Fruit fly (Drosophila melanogaster) whole organism, embryonic: Measurements from ENCODE around the gene CG43060.

Experiments used
- Aef1 ChIP-seq: fragments of 200-800 bp; sonication (Bioruptor generic); IDR thresholded peaks from 3 replicates; pipeline ENCODE4 v1.3.6; 2022; ENCODE audit warnings: missing biosample characterization, missing genetic modification characterization
- Atf3 ChIP-seq: fragments of 200-800 bp; sonication (Bioruptor generic); optimal IDR thresholded peaks from 3 replicates; lab custom pipeline; 2016; ENCODE audit warnings: missing biosample characterization, missing genetic modification characterization
- Awh ChIP-seq: fragments of 200-800 bp; sonication (Bioruptor generic); IDR thresholded peaks from 2 replicates; pipeline ENCODE4, ENCODE4 v1.3.6; 2022; ENCODE audit warnings: missing biosample characterization, missing genetic modification characterization
- CG10147 ChIP-seq: fragments of 200-800 bp; sonication (Bioruptor generic); optimal IDR thresholded peaks from 2 replicates; lab custom pipeline; 2019; ENCODE audit warnings: missing biosample characterization, mild to moderate bottlenecking, missing genetic modification characterization, moderate library complexity
- CG11085 ChIP-seq: fragments of 200-800 bp; sonication (Bioruptor generic); IDR thresholded peaks from 2 replicates; pipeline ENCODE4 v1.3.6; 2022; ENCODE audit warnings: missing biosample characterization, missing genetic modification characterization
- CG12104 ChIP-seq: fragments of 200-800 bp; sonication (Bioruptor generic); optimal IDR thresholded peaks from 3 replicates; lab custom pipeline; 2016; ENCODE audit warnings: missing biosample characterization, missing genetic modification characterization
- CG12299 ChIP-seq: fragments of 200-800 bp; sonication (Bioruptor generic); optimal IDR thresholded peaks from 2 replicates; lab custom pipeline; 2018; ENCODE audit warnings: missing biosample characterization, mild to moderate bottlenecking, missing genetic modification characterization
- CG13775 ChIP-seq: fragments of 200-800 bp; sonication (Bioruptor generic); optimal IDR thresholded peaks from 3 replicates; lab custom pipeline; 2017; ENCODE audit warnings: missing biosample characterization, mild to moderate bottlenecking, missing genetic modification characterization
- CG14667 ChIP-seq: fragments of 200-800 bp; sonication (Bioruptor generic); IDR thresholded peaks from 2 replicates; pipeline ENCODE4 v1.3.6; 2022; ENCODE audit warnings: missing biosample characterization, missing genetic modification characterization
- CG15514 ChIP-seq: fragments of 200-800 bp; sonication (Bioruptor generic); optimal IDR thresholded peaks from 3 replicates; lab custom pipeline; 2017; ENCODE audit warnings: missing biosample characterization, missing genetic modification characterization, mild to moderate bottlenecking, moderate library complexity, missing genetic modification reagents
- CG15601 ChIP-seq: fragments of 200-800 bp; sonication (Bioruptor generic); optimal IDR thresholded peaks from 3 replicates; lab custom pipeline; 2019; ENCODE audit warnings: missing biosample characterization, mild to moderate bottlenecking, missing genetic modification characterization, moderate library complexity
- CG2678 ChIP-seq: fragments of 200-800 bp; sonication (Bioruptor generic); optimal IDR thresholded peaks from 3 replicates; lab custom pipeline; 2019; ENCODE audit warnings: missing biosample characterization, mild to moderate bottlenecking, missing genetic modification characterization, moderate library complexity
- CG32772 ChIP-seq: fragments of 200-800 bp; sonication (Bioruptor generic); IDR thresholded peaks from 2 replicates; pipeline ENCODE4 v1.3.6; 2022; ENCODE audit warnings: missing biosample characterization, missing genetic modification characterization
- CG4617 ChIP-seq: fragments of 200-800 bp; sonication (Bioruptor generic); optimal IDR thresholded peaks from 3 replicates; lab custom pipeline; 2016; ENCODE audit warnings: missing biosample characterization, missing genetic modification characterization, borderline replicate concordance
- CG4820 ChIP-seq: fragments of 200-800 bp; sonication (Bioruptor generic); optimal IDR thresholded peaks from 3 replicates; lab custom pipeline; 2016; ENCODE audit warnings: missing biosample characterization, missing genetic modification characterization
- CG5180 ChIP-seq: fragments of 200-800 bp; sonication (Bioruptor generic); optimal IDR thresholded peaks from 3 replicates; lab custom pipeline; 2017; ENCODE audit warnings: missing biosample characterization, missing genetic modification characterization, mild to moderate bottlenecking, moderate library complexity, missing genetic modification reagents
- CG6254 ChIP-seq: fragments of 200-800 bp; sonication (Bioruptor generic); optimal IDR thresholded peaks from 3 replicates; lab custom pipeline; 2017; ENCODE audit warnings: mild to moderate bottlenecking, missing biosample characterization, missing genetic modification reagents, missing genetic modification characterization
- CG6654 ChIP-seq: fragments of 200-800 bp; sonication (Bioruptor generic); optimal IDR thresholded peaks from 2 replicates; lab custom pipeline; 2017; ENCODE audit warnings: missing biosample characterization, mild to moderate bottlenecking, missing genetic modification characterization
- CG6689 ChIP-seq: fragments of 200-800 bp; sonication (Bioruptor generic); IDR thresholded peaks from 2 replicates; pipeline ENCODE4 v1.3.6; 2022; ENCODE audit warnings: missing biosample characterization, missing genetic modification characterization
- CG7372 ChIP-seq: fragments of 200-800 bp; sonication (Bioruptor generic); IDR thresholded peaks from 2 replicates; pipeline ENCODE4 v1.3.6; 2022; ENCODE audit warnings: missing biosample characterization, missing genetic modification characterization
- CG7987 ChIP-seq: fragments of 200-800 bp; sonication (Bioruptor generic); optimal IDR thresholded peaks from 2 replicates; lab custom pipeline; 2018; ENCODE audit warnings: missing biosample characterization, mild to moderate bottlenecking, missing genetic modification characterization, moderate library complexity
- CG8281 ChIP-seq: fragments of 200-800 bp; sonication (Bioruptor generic); optimal IDR thresholded peaks from 2 replicates; lab custom pipeline; 2018; ENCODE audit warnings: missing biosample characterization, mild to moderate bottlenecking, missing genetic modification characterization, moderate library complexity
- CG9727 ChIP-seq: fragments of 200-800 bp; sonication (Bioruptor generic); optimal IDR thresholded peaks from 3 replicates; lab custom pipeline; 2017; ENCODE audit warnings: missing biosample characterization, mild to moderate bottlenecking, missing genetic modification characterization
- D ChIP-seq, 2 experiments: fragments of 200-800 bp in 1 of 2; fragments of >200 bp in 1 of 2; sonication (Bioruptor generic) in 1 of 2; optimal IDR thresholded peaks; 2 replicates in 1 of 2; 3 replicates in 1 of 2; lab custom pipeline; 2017; ENCODE audit warnings: mild to moderate bottlenecking in 1 of 2, missing biosample characterization in 1 of 2, missing genetic modification characterization in 1 of 2, missing genetic modification reagents in 1 of 2
- Doc3 ChIP-seq: fragments of 200-800 bp; sonication (Bioruptor generic); IDR thresholded peaks from 3 replicates; pipeline ENCODE4 v1.3.6; 2022; ENCODE audit warnings: missing biosample characterization, missing genetic modification characterization; ENCODE audit not compliant: partially characterized antibody
- Elba2 ChIP-seq: fragments of 200-800 bp; sonication (Bioruptor generic); optimal IDR thresholded peaks from 3 replicates; lab custom pipeline; 2016; ENCODE audit warnings: missing biosample characterization, missing genetic modification characterization
- HLHmδ ChIP-seq: fragments of 200-800 bp; sonication (Bioruptor generic); optimal IDR thresholded peaks from 2 replicates; lab custom pipeline; 2018; ENCODE audit warnings: missing biosample characterization, mild to moderate bottlenecking, missing genetic modification characterization, moderate library complexity
- Mad ChIP-seq: fragments of 200-800 bp; sonication (Bioruptor generic); optimal IDR thresholded peaks from 2 replicates; lab custom pipeline; 2016; ENCODE audit warnings: missing biosample characterization, missing genetic modification characterization
- Meics ChIP-seq: fragments of 200-800 bp; sonication (Bioruptor generic); optimal IDR thresholded peaks from 2 replicates; lab custom pipeline; 2017; ENCODE audit warnings: missing biosample characterization, mild to moderate bottlenecking, missing genetic modification characterization
- Nf-YC ChIP-seq: fragments of 200-800 bp; optimal IDR thresholded peaks from 3 replicates; lab custom pipeline; 2019; ENCODE audit warnings: missing biosample characterization, mild to moderate bottlenecking, missing genetic modification characterization, moderate library complexity
- NfI ChIP-seq: fragments of 200-800 bp; sonication (Bioruptor generic); optimal IDR thresholded peaks from 3 replicates; lab custom pipeline; 2018; ENCODE audit warnings: missing biosample characterization, mild to moderate bottlenecking, missing genetic modification characterization, moderate library complexity
- Opbp ChIP-seq: fragments of 200-800 bp; sonication (Bioruptor generic); IDR thresholded peaks from 3 replicates; pipeline ENCODE4 v1.3.6; 2022; ENCODE audit warnings: missing biosample characterization, missing genetic modification characterization; ENCODE audit not compliant: partially characterized antibody
- PHDP ChIP-seq: fragments of 200-800 bp; sonication (Bioruptor generic); optimal IDR thresholded peaks from 3 replicates; lab custom pipeline; 2018; ENCODE audit warnings: missing biosample characterization, mild to moderate bottlenecking, missing genetic modification characterization, moderate library complexity
- Sin3A ChIP-seq: fragments of >200 bp; optimal IDR thresholded peaks from 2 replicates; lab custom pipeline; 2018
- Sox102F ChIP-seq: fragments of 200-800 bp; sonication (Bioruptor generic); optimal IDR thresholded peaks from 2 replicates; lab custom pipeline; 2018; ENCODE audit warnings: missing biosample characterization, mild to moderate bottlenecking, missing genetic modification characterization, moderate library complexity
- Tbp ChIP-seq: fragments of >200 bp; optimal IDR thresholded peaks from 2 replicates; lab custom pipeline; 2018; ENCODE audit warnings: missing biosample characterization, missing genetic modification characterization
- al ChIP-seq: fragments of 200-800 bp; sonication (Bioruptor generic); IDR thresholded peaks from 2 replicates; pipeline ENCODE4 v1.3.6; 2022; ENCODE audit warnings: missing biosample characterization, missing genetic modification characterization
- bigmax ChIP-seq: fragments of 200-800 bp; sonication (Bioruptor generic); optimal IDR thresholded peaks from 2 replicates; lab custom pipeline; 2018; ENCODE audit warnings: missing biosample characterization, mild to moderate bottlenecking, missing genetic modification characterization
- bowl ChIP-seq: fragments of 200-800 bp; sonication (Bioruptor generic); IDR thresholded peaks from 2 replicates; pipeline ENCODE4 v1.3.6; 2022; ENCODE audit warnings: missing biosample characterization, missing genetic modification characterization
- eyg ChIP-seq: fragments of 200-800 bp; sonication (Bioruptor generic); optimal IDR thresholded peaks from 3 replicates; lab custom pipeline; 2016; ENCODE audit warnings: missing biosample characterization, missing genetic modification characterization
- ken ChIP-seq: fragments of 200-800 bp; sonication (Bioruptor generic); IDR thresholded peaks from 3 replicates; pipeline ENCODE4 v1.3.6; 2022; ENCODE audit warnings: missing biosample characterization, missing genetic modification characterization
- knrl ChIP-seq: fragments of 200-800 bp; sonication (Bioruptor generic); IDR thresholded peaks from 3 replicates; pipeline ENCODE4 v1.3.6; 2022; ENCODE audit warnings: missing biosample characterization, missing genetic modification characterization; ENCODE audit not compliant: partially characterized antibody
- onecut ChIP-seq: fragments of 200-800 bp; sonication (Bioruptor generic); IDR thresholded peaks from 2 replicates; pipeline ENCODE4 v1.3.6; 2022; ENCODE audit warnings: missing biosample characterization, missing genetic modification characterization
- org-1 ChIP-seq: fragments of 200-800 bp; sonication (Bioruptor generic); optimal IDR thresholded peaks from 2 replicates; lab custom pipeline; 2017; ENCODE audit warnings: missing biosample characterization, missing genetic modification characterization
- pfk ChIP-seq: fragments of 200-800 bp; sonication (Bioruptor generic); optimal IDR thresholded peaks from 2 replicates; lab custom pipeline; 2018; ENCODE audit warnings: missing biosample characterization, mild to moderate bottlenecking, missing genetic modification characterization, moderate library complexity
- pzg ChIP-seq: fragments of 200-800 bp; sonication (Bioruptor generic); optimal IDR thresholded peaks from 3 replicates; lab custom pipeline; 2018; ENCODE audit warnings: missing biosample characterization, mild to moderate bottlenecking, missing genetic modification characterization, moderate library complexity
- schlank ChIP-seq: fragments of 200-800 bp; sonication (Bioruptor generic); optimal IDR thresholded peaks from 2 replicates; lab custom pipeline; 2018; ENCODE audit warnings: missing biosample characterization, mild to moderate bottlenecking, missing genetic modification characterization
- tin ChIP-seq: fragments of 200-800 bp; sonication (Bioruptor generic); optimal IDR thresholded peaks from 3 replicates; lab custom pipeline; 2016; ENCODE audit warnings: missing biosample characterization, missing genetic modification characterization
- wor ChIP-seq: fragments of 200-800 bp; sonication (Bioruptor generic); IDR thresholded peaks from 2 replicates; pipeline ENCODE4 v1.3.6; 2022; ENCODE audit warnings: missing biosample characterization, missing genetic modification characterization
- zen ChIP-seq: fragments of 200-800 bp; sonication (Bioruptor generic); optimal IDR thresholded peaks from 3 replicates; lab custom pipeline; 2018; ENCODE audit warnings: missing biosample characterization, mild to moderate bottlenecking, missing genetic modification characterization, moderate library complexity

Gene CG43060

DNA sequence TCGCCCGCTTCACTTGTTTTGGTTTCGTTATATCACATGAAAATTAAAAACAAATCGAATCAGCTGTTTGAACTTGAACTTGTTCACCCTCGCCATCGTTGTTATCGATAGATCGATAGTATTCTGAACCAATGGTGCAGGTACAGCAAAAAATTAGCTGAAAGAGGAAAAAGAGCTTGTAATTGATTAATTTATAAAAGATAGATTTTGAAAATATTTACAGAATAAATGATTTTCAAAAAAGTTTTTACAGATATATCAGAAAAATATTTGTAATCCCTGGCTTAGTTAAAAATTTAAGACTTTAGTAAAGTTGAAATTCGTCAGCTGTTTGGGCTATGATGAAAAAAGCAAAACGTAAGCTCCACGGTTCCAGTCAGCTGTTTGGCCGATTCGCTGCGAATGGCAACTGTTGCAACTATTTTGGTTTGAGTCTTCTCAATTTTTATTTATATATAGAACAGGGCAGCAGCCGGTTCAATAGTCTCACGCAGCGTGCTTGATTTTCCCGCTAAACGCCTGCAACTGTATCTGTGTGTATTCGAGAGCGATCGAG, 8.0 kb upstream of the CG43060 start, which contains the start of the genes CG11035 and unc-45 (continued):
- TF ChIP-seq tin, result peak; percentile 31
- TF ChIP-seq CG12299 (tag; lab: Kevin White, UChicago), result no peak
- peak; percentile 39 for TF ChIP-seq CG32772 (GFP tag; lab: Robert Waterston, UW)
- TF ChIP-seq Sox102F (GFP tag; lab: Kevin White, UChicago), result no peak
- peak; percentile 51 for TF ChIP-seq Sin3A (lab: Kevin White, UChicago)
- peak; percentile 44 for TF ChIP-seq PHDP
- TF ChIP-seq bowl (GFP tag; lab: Robert Waterston, UW), result no peak
- TF ChIP-seq CG4617 (GFP tag; lab: Kevin White, UChicago), result no peak
- TF ChIP-seq wor, result no peak
- TF ChIP-seq CG12104 (GFP tag; lab: Kevin White, UChicago), result peak; percentile 19
- peak; percentile 51 for TF ChIP-seq CG10147 (GFP tag; lab: Kevin White, UChicago)
- peak; percentile 44 for TF ChIP-seq NfI (GFP tag; lab: Kevin White, UChicago)
- TF ChIP-seq Doc3 (GFP tag; lab: Robert Waterston, UW), result peak; percentile 68
- peak; percentile 21 for TF ChIP-seq zen (tag; lab: Kevin White, UChicago)
- TF ChIP-seq CG7987 (GFP tag; lab: Kevin White, UChicago), result no peak
- TF ChIP-seq CG15514 (GFP tag; lab: Kevin White, UChicago), result peak; percentile 99
- peak; percentile 58; the same call in 2 of the 3 replicates for TF ChIP-seq Opbp (GFP tag; lab: Robert Waterston, UW)
- no peak for TF ChIP-seq CG6254
- TF ChIP-seq CG4820, result no peak
- TF ChIP-seq org-1 (GFP tag; lab: Kevin White, UChicago), result no peak
- TF ChIP-seq Awh (GFP tag; lab: Robert Waterston, UW), result no peak
- peak; percentile 83 for TF ChIP-seq knrl (GFP tag; lab: Robert Waterston, UW)
- no peak for TF ChIP-seq pfk
- TF ChIP-seq CG2678, result no peak
- TF ChIP-seq pzg (GFP tag; lab: Kevin White, UChicago), result peak; percentile 57
- TF ChIP-seq Tbp, result no peak
- peak; percentile 55 for TF ChIP-seq CG6689 (GFP tag; lab: Robert Waterston, UW)
- 0 out of 3 replicates have a peak, but pooled peaks have one; percentile 20 for TF ChIP-seq Aef1 (GFP tag; lab: Robert Waterston, UW)
- no peak for TF ChIP-seq Mad (GFP tag; lab: Kevin White, UChicago)
- no peak for TF ChIP-seq onecut (GFP tag; lab: Robert Waterston, UW)
- TF ChIP-seq Nf-YC (tag; lab: Kevin White, UChicago), result peak; percentile 72
- no peak for TF ChIP-seq CG8281 (tag; lab: Kevin White, UChicago)
- TF ChIP-seq CG9727 (GFP tag; lab: Kevin White, UChicago), result peak; percentile 56
- no peak for TF ChIP-seq Atf3 (GFP tag; lab: Kevin White, UChicago)
- no peak for TF ChIP-seq CG14667 (GFP tag; lab: Robert Waterston, UW)
- TF ChIP-seq CG6654, result no peak
- TF ChIP-seq CG7372 (GFP tag; lab: Robert Waterston, UW), result no peak
- no peak for TF ChIP-seq eyg (GFP tag; lab: Kevin White, UChicago)
- no peak for TF ChIP-seq bigmax (GFP tag; lab: Kevin White, UChicago)
- no peak for TF ChIP-seq HLHmδ (GFP tag; lab: Kevin White, UChicago)
- TF ChIP-seq CG11085 (GFP tag; lab: Robert Waterston, UW), result no peak
- no peak for TF ChIP-seq D (optimal IDR thresholded peaks at IDR 0.05; lab: Kevin White, UChicago)
- TF ChIP-seq D (GFP tag; optimal IDR thresholded peaks at IDR 0.05; lab: Kevin White, UChicago), result no peak
- peak; percentile 32 for TF ChIP-seq CG15601 (tag; lab: Kevin White, UChicago)
- no peak for TF ChIP-seq Meics (GFP tag; lab: Kevin White, UChicago)
- peak; percentile 40 for TF ChIP-seq CG13775 (GFP tag; lab: Kevin White, UChicago)
- TF ChIP-seq ken (GFP tag; lab: Robert Waterston, UW), result no peak
- no peak for TF ChIP-seq Elba2 (GFP tag; lab: Kevin White, UChicago)
- TF ChIP-seq CG5180, result no peak
- no peak for TF ChIP-seq schlank (tag; lab: Kevin White, UChicago)
- TF ChIP-seq al (GFP tag; lab: Robert Waterston, UW), result peak; percentile 35; the same call in 1 of the 2 replicates
